Worm (Caenorhabditis elegans): ENCODE data around the gene zig-6.

The zig-6 gene

DNA sequence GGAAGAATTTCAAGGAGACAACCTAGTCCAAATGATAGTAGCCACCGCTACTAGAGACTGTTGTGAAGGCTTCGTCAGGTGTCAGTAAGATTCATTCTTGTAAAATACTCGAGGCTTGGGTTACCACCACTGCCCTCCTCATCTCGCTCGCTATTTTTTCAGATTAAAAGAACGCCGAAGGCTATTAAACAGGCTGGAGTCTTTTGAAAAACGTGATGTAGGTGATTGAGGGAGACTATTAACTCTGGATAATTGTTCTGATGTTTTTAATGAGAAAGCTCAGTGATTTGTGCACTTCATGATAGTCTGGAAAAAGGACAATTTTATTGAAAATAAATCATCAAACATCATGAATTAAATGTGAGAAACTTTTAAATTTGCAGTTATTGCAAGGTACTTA is at the start of gene zig-6:
Gene zig-6, minus strand, starts transcription at position 101 of the 400 bp plus-strand sequence.
- TF ChIP-seq jun-1 (tag; optimal IDR thresholded peaks at IDR 0.05) (no peak), rnt-1 (tag; optimal IDR thresholded peaks at IDR 0.05) (peak; percentile 39)

ce11 chrX:5238246-5238645 is 49.4 kb upstream of the zig-6 start:
- no peak for TF ChIP-seq unc-30 (tag; optimal IDR thresholded peaks at IDR 0.05)
- TF ChIP-seq nhr-85 (tag) = no peak
- TF ChIP-seq snpc-4 (tag; optimal IDR thresholded peaks at IDR 0.05) = no peak
- TF ChIP-seq efl-1 (optimal IDR thresholded peaks at IDR 0.05) = no peak
- peak in 1 of 2 experiments; percentile 61 for TF ChIP-seq efl-1 (GFP tag; optimal IDR thresholded peaks at IDR 0.05 in 1 of 2)
- TF ChIP-seq elt-3 (tag; optimal IDR thresholded peaks at IDR 0.05) = no peak
- no peak for TF ChIP-seq hlh-4 (tag; optimal IDR thresholded peaks at IDR 0.05)
- no peak for TF ChIP-seq zip-4 (GFP tag; optimal IDR thresholded peaks at IDR 0.05)
- no peak for TF ChIP-seq ceh-90 (tag; optimal IDR thresholded peaks at IDR 0.05)

- no peak for TF ChIP-seq F16B12.6 (tag; optimal IDR thresholded peaks at IDR 0.05)
- TF ChIP-seq unc-30 (tag; optimal IDR thresholded peaks at IDR 0.05) = no peak
- no peak for TF ChIP-seq efl-3 (GFP tag; optimal IDR thresholded peaks at IDR 0.05)
- no peak for TF ChIP-seq mdl-1 (tag; optimal IDR thresholded peaks at IDR 0.05)
- no peak for TF ChIP-seq unc-98 (GFP tag; IDR thresholded peaks at IDR 0.05)
Observed at ce11 chrX:5226265-5226664, 37.4 kb upstream of the zig-6 start, which contains the start of gene H28G03.3. TSS of gene H28G03.3 (minus strand) at chrX:5226365.

DNA sequence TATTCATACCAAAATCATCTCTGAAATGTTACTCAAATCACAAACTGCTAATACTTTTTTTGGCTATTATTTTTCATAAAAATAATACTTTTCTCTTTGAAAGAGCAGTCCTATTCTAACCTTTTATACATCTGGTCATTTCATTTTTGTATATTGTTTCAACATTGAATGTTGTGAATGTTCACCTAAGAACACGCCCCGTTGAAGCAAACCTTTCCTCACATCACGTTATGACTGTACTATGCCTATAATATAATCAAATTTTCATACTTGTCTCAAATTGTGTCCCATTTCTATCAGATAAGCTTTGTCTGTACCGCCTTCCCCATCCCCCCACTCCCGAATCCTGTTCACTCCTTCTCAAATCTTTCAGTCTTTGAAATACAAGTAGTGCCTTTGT is 29.4 kb upstream of the zig-6 start:
- TF ChIP-seq ama-1 (optimal IDR thresholded peaks at IDR 0.05) = no peak
- no peak for TF ChIP-seq efl-1 (optimal IDR thresholded peaks at IDR 0.05)
- TF ChIP-seq efl-1 (GFP tag; optimal IDR thresholded peaks at IDR 0.05 in 1 of 2) = peak in 1 of 2 experiments; percentile 66

ce11 chrX:5216063-5216462 is 27.2 kb upstream of the zig-6 start, which contains the start of gene hrpa-2:
TSS of gene hrpa-2 (plus strand) at chrX:5216363.
- TF ChIP-seq nhr-84 (tag; optimal IDR thresholded peaks at IDR 0.05) = no peak

- 0 out of 2 replicates have a peak, but pooled peaks have one; percentile 14 for TF ChIP-seq mab-9 (GFP tag; IDR thresholded peaks at IDR 0.05)
- TF ChIP-seq efl-1 (optimal IDR thresholded peaks at IDR 0.05) = no peak
- peak in 1 of 2 experiments; percentile 17 for TF ChIP-seq efl-1 (GFP tag; optimal IDR thresholded peaks at IDR 0.05 in 1 of 2)
- no peak for TF ChIP-seq aly-2 (tag; optimal IDR thresholded peaks at IDR 0.05)
- no peak for TF ChIP-seq hlh-17 (GFP tag; optimal IDR thresholded peaks at IDR 0.05; ENCODE audit: borderline replicate concordance)
Observed at ce11 chrX:5214790-5215189, 25.9 kb upstream of the zig-6 start.

ce11 chrX:5213565-5213964 is 24.7 kb upstream of the zig-6 start:
- TF ChIP-seq nhr-11 (tag; optimal IDR thresholded peaks at IDR 0.05) (no peak), dsc-1 (tag; optimal IDR thresholded peaks at IDR 0.05) (no peak), xbp-1 (tag; optimal IDR thresholded peaks at IDR 0.05) (no peak), mep-1 (tag; optimal IDR thresholded peaks at IDR 0.05) (peak; percentile 26), nhr-85 (tag) (peak; percentile 65), alr-1 (tag; optimal IDR thresholded peaks at IDR 0.05; ENCODE audit: borderline replicate concordance) (no peak), efl-1 (optimal IDR thresholded peaks at IDR 0.05) (no peak), efl-1 (GFP tag; optimal IDR thresholded peaks at IDR 0.05 in 1 of 2) (peak in 1 of 2 experiments; percentile 80), nhr-19 (GFP tag; conservative IDR thresholded peaks at IDR 0.05) (peak; percentile 33), nhr-20 (tag; optimal IDR thresholded peaks at IDR 0.05) (peak; percentile 54), nhr-12 (tag; optimal IDR thresholded peaks at IDR 0.05) (no peak), elt-2 (tag; optimal IDR thresholded peaks at IDR 0.05) (peak; percentile 96), blmp-1 (tag; optimal IDR thresholded peaks at IDR 0.05) (peak; percentile 39), lin-14 (GFP tag; optimal IDR thresholded peaks at IDR 0.05) (peak; percentile 43), lsy-2 (tag; optimal IDR thresholded peaks at IDR 0.05) (peak in 1 of 2 experiments; percentile 29), tbx-2 (tag; optimal IDR thresholded peaks at IDR 0.05) (peak; percentile 1), elt-3 (tag; optimal IDR thresholded peaks at IDR 0.05) (peak in 3 of 6 experiments; percentile 13 to 57 (median 53)), isw-1 (GFP tag; IDR thresholded peaks at IDR 0.05) (no peak), jun-1 (tag; optimal IDR thresholded peaks at IDR 0.05) (peak; percentile 39), ztf-11 (tag; optimal IDR thresholded peaks at IDR 0.05) (no peak), irx-1 (tag; optimal IDR thresholded peaks at IDR 0.05) (no peak), nhr-90 (tag; optimal IDR thresholded peaks at IDR 0.05; ENCODE audit: poor library complexity) (peak; percentile 41), fkh-8 (tag; optimal IDR thresholded peaks at IDR 0.05) (no peak), lin-35 (GFP tag; optimal IDR thresholded peaks at IDR 0.05) (peak in 1 of 2 experiments; percentile 65), unc-62 (GFP tag; optimal IDR thresholded peaks at IDR 0.05) (no peak), ces-1 (GFP tag; optimal IDR thresholded peaks at IDR 0.05) (no peak)

All from whole organism, L1 larva.